Fruit fly (Drosophila melanogaster) whole organism, prepupa: ENCODE measurements around the gene CG13689.

Source experiments
- Blimp-1 ChIP-seq: fragments of 200-800 bp; sonication (Bioruptor generic); optimal IDR thresholded peaks from 3 replicates; lab custom pipeline; 2017; ENCODE audit warnings: missing biosample characterization, missing genetic modification characterization, mild to moderate bottlenecking, moderate library complexity, missing genetic modification reagents
- CG10631 ChIP-seq: fragments of 200-800 bp; sonication (Bioruptor generic); optimal IDR thresholded peaks from 2 replicates; lab custom pipeline; 2016; ENCODE audit warnings: missing biosample characterization, missing genetic modification characterization
- CG10669 ChIP-seq: fragments of 200-800 bp; sonication (Bioruptor generic); optimal IDR thresholded peaks from 3 replicates; lab custom pipeline; 2018; ENCODE audit warnings: missing biosample characterization, mild to moderate bottlenecking, missing genetic modification characterization, moderate library complexity
- CG11294 ChIP-seq: fragments of 200-800 bp; sonication (Bioruptor generic); IDR thresholded peaks from 2 replicates; pipeline ENCODE4 v1.3.6; 2022; ENCODE audit warnings: missing biosample characterization, missing genetic modification characterization
- CG11902 ChIP-seq: fragments of 200-800 bp; sonication (Bioruptor generic); optimal IDR thresholded peaks from 3 replicates; lab custom pipeline; 2016; ENCODE audit warnings: missing biosample characterization, missing genetic modification characterization
- CG15336 ChIP-seq: fragments of 200-800 bp; sonication (Bioruptor generic); IDR thresholded peaks from 2 replicates; pipeline ENCODE4 v1.3.6; 2022; ENCODE audit warnings: missing biosample characterization, missing genetic modification characterization
- CG1621 ChIP-seq: fragments of 200-800 bp; sonication (Bioruptor generic); optimal IDR thresholded peaks from 3 replicates; lab custom pipeline; 2018; ENCODE audit warnings: missing biosample characterization, mild to moderate bottlenecking, missing genetic modification characterization
- CG3032 ChIP-seq: fragments of 200-800 bp; optimal IDR thresholded peaks from 2 replicates; lab custom pipeline; 2019; ENCODE audit warnings: missing biosample characterization, mild to moderate bottlenecking, missing genetic modification characterization, moderate library complexity
- CG31627 ChIP-seq: fragments of 200-800 bp; sonication (Bioruptor generic); optimal IDR thresholded peaks from 3 replicates; lab custom pipeline; 2016; ENCODE audit warnings: missing biosample characterization, missing genetic modification characterization
- CG32006 ChIP-seq: fragments of 200-800 bp; sonication (Bioruptor generic); optimal IDR thresholded peaks from 3 replicates; lab custom pipeline; 2017; ENCODE audit warnings: missing biosample characterization, mild to moderate bottlenecking, missing genetic modification characterization
- CG34406 ChIP-seq: fragments of 200-800 bp; sonication (Bioruptor generic); optimal IDR thresholded peaks from 3 replicates; lab custom pipeline; 2016; ENCODE audit warnings: missing biosample characterization, missing genetic modification characterization
- CG3919 ChIP-seq: fragments of 200-800 bp; sonication (Bioruptor generic); optimal IDR thresholded peaks from 3 replicates; lab custom pipeline; 2016; ENCODE audit warnings: missing biosample characterization, missing genetic modification characterization
- CG6163 ChIP-seq: fragments of 200-800 bp; sonication (Bioruptor generic); IDR thresholded peaks from 3 replicates; pipeline ENCODE4 v1.3.6; 2022; ENCODE audit warnings: missing biosample characterization, missing genetic modification characterization
- CG6276 ChIP-seq: fragments of 200-800 bp; sonication (Bioruptor generic); optimal IDR thresholded peaks from 2 replicates; lab custom pipeline; 2017; ENCODE audit warnings: missing biosample characterization, mild to moderate bottlenecking, missing genetic modification characterization
- CG6792 ChIP-seq: fragments of 200-800 bp; sonication (Bioruptor generic); optimal IDR thresholded peaks from 3 replicates; lab custom pipeline; 2016; ENCODE audit warnings: missing biosample characterization, missing genetic modification characterization
- CG6808 ChIP-seq: fragments of 200-800 bp; sonication (Bioruptor generic); optimal IDR thresholded peaks from 3 replicates; lab custom pipeline; 2017; ENCODE audit warnings: missing biosample characterization, missing genetic modification characterization, mild to moderate bottlenecking, moderate library complexity, missing genetic modification reagents
- CG6854 ChIP-seq: fragments of 200-800 bp; sonication (Bioruptor generic); optimal IDR thresholded peaks from 2 replicates; lab custom pipeline; 2017; ENCODE audit warnings: missing biosample characterization, mild to moderate bottlenecking, missing genetic modification characterization
- CG7368 ChIP-seq: fragments of 200-800 bp; sonication (Bioruptor generic); optimal IDR thresholded peaks from 3 replicates; lab custom pipeline; 2016; ENCODE audit warnings: missing biosample characterization, missing genetic modification characterization
- CG8119 ChIP-seq: fragments of 200-800 bp; sonication (Bioruptor generic); IDR thresholded peaks from 3 replicates; pipeline ENCODE4 v1.3.6; 2022; ENCODE audit warnings: missing biosample characterization, missing genetic modification characterization
- CG8632 ChIP-seq: fragments of 200-800 bp; sonication (Bioruptor generic); optimal IDR thresholded peaks from 3 replicates; lab custom pipeline; 2016; ENCODE audit warnings: missing biosample characterization, missing genetic modification characterization
- CG9139 ChIP-seq: fragments of 200-800 bp; sonication (Bioruptor generic); optimal IDR thresholded peaks from 3 replicates; lab custom pipeline; 2017; ENCODE audit warnings: missing biosample characterization, mild to moderate bottlenecking, missing genetic modification characterization
- Eip78C ChIP-seq: fragments of 200-800 bp; sonication (Bioruptor generic); peaks from one replicate; lab custom pipeline; 2016; ENCODE audit warnings: missing biosample characterization, missing genetic modification characterization
- Eip93F ChIP-seq: fragments of 200-800 bp; sonication (Bioruptor generic); optimal IDR thresholded peaks from 2 replicates; lab custom pipeline; 2016; ENCODE audit warnings: missing biosample characterization, mild to moderate bottlenecking, missing genetic modification characterization
- Ets21C ChIP-seq: fragments of 200-800 bp; sonication (Bioruptor generic); optimal IDR thresholded peaks from 3 replicates; lab custom pipeline; 2016; ENCODE audit warnings: missing biosample characterization, missing genetic modification characterization
- Ets96B ChIP-seq: fragments of 200-800 bp; optimal IDR thresholded peaks from 2 replicates; lab custom pipeline; 2019; ENCODE audit warnings: missing biosample characterization, mild to moderate bottlenecking, missing genetic modification characterization, moderate library complexity
- Gug ChIP-seq: fragments of 200-800 bp; sonication (Bioruptor generic); IDR thresholded peaks from 2 replicates; pipeline ENCODE4 v1.3.6; 2022; ENCODE audit warnings: missing biosample characterization, missing genetic modification characterization
- Hr38 ChIP-seq: sonication (Bioruptor generic); optimal IDR thresholded peaks from 2 replicates; lab custom pipeline; 2016; ENCODE audit warnings: missing biosample characterization, missing genetic modification characterization
- Hr39 ChIP-seq: fragments of 200-800 bp; sonication (Bioruptor generic); optimal IDR thresholded peaks from 2 replicates; lab custom pipeline; 2016; ENCODE audit warnings: missing biosample characterization, missing genetic modification characterization
- Hr4 ChIP-seq: fragments of 200-800 bp; sonication (Bioruptor generic); optimal IDR thresholded peaks from 3 replicates; lab custom pipeline; 2016; ENCODE audit warnings: missing biosample characterization, missing genetic modification characterization
- Lpt ChIP-seq: fragments of 200-800 bp; sonication (Bioruptor generic); optimal IDR thresholded peaks from 3 replicates; lab custom pipeline; 2016; ENCODE audit warnings: missing biosample characterization, missing genetic modification characterization
- Met ChIP-seq: fragments of 200-800 bp; sonication (Bioruptor generic); optimal IDR thresholded peaks from 3 replicates; lab custom pipeline; 2016; ENCODE audit warnings: missing biosample characterization, missing genetic modification characterization
- OdsH ChIP-seq: fragments of 200-800 bp; sonication (Bioruptor generic); optimal IDR thresholded peaks from 3 replicates; lab custom pipeline; 2016; ENCODE audit warnings: missing biosample characterization, missing genetic modification characterization
- Smox ChIP-seq: fragments of 200-800 bp; sonication (Bioruptor generic); optimal IDR thresholded peaks from 3 replicates; lab custom pipeline; 2016; ENCODE audit warnings: missing biosample characterization, missing genetic modification characterization
- Sox14 ChIP-seq: fragments of 200-800 bp; sonication (Bioruptor generic); optimal IDR thresholded peaks from 3 replicates; lab custom pipeline; 2016; ENCODE audit warnings: missing biosample characterization, missing genetic modification characterization
- Sox15 ChIP-seq: fragments of 200-800 bp; sonication (Bioruptor generic); optimal IDR thresholded peaks from 3 replicates; lab custom pipeline; 2016; ENCODE audit warnings: missing biosample characterization, missing genetic modification characterization
- achi ChIP-seq: fragments of 200-800 bp; sonication (Bioruptor generic); optimal IDR thresholded peaks from 3 replicates; lab custom pipeline; 2016; ENCODE audit warnings: missing biosample characterization, missing genetic modification characterization
- acj6 ChIP-seq: fragments of 200-800 bp; sonication (Bioruptor generic); optimal IDR thresholded peaks from 3 replicates; lab custom pipeline; 2016; ENCODE audit warnings: missing biosample characterization, missing genetic modification characterization
- cyc ChIP-seq: fragments of 200-800 bp; sonication (Bioruptor generic); optimal IDR thresholded peaks from 3 replicates; lab custom pipeline; 2016; ENCODE audit warnings: missing biosample characterization, missing genetic modification characterization
- dac ChIP-seq: fragments of 200-800 bp; sonication (Bioruptor generic); optimal IDR thresholded peaks from 2 replicates; lab custom pipeline; 2017; ENCODE audit warnings: missing biosample characterization, mild to moderate bottlenecking, missing genetic modification characterization
- dsx ChIP-seq: fragments of 200-800 bp; optimal IDR thresholded peaks from 3 replicates; lab custom pipeline; 2019; ENCODE audit warnings: missing biosample characterization, mild to moderate bottlenecking, missing genetic modification characterization, moderate library complexity; ENCODE audit not compliant: poor library complexity, severe bottlenecking
- eg ChIP-seq: fragments of 200-800 bp; sonication (Bioruptor generic); IDR thresholded peaks from 3 replicates; pipeline ENCODE4 v1.3.6; 2022; ENCODE audit warnings: missing biosample characterization, missing genetic modification characterization
- esn ChIP-seq: fragments of 200-800 bp; sonication (Bioruptor generic); optimal IDR thresholded peaks from 2 replicates; lab custom pipeline; 2016; ENCODE audit warnings: missing biosample characterization, mild to moderate bottlenecking, missing genetic modification characterization, moderate library complexity
- fd59A ChIP-seq: fragments of 200-800 bp; sonication (Bioruptor generic); optimal IDR thresholded peaks from 2 replicates; lab custom pipeline; 2017; ENCODE audit warnings: missing biosample characterization, mild to moderate bottlenecking, missing genetic modification characterization, missing genetic modification reagents
- fd85E ChIP-seq: fragments of 200-800 bp; sonication (Bioruptor generic); optimal IDR thresholded peaks from 3 replicates; lab custom pipeline; 2016; ENCODE audit warnings: missing biosample characterization, missing genetic modification characterization
- fkh ChIP-seq: fragments of 200-800 bp; sonication (Bioruptor generic); optimal IDR thresholded peaks from 3 replicates; lab custom pipeline; 2017; ENCODE audit warnings: missing biosample characterization, mild to moderate bottlenecking, missing genetic modification characterization, moderate library complexity
- lz ChIP-seq: fragments of 200-800 bp; sonication (Bioruptor generic); optimal IDR thresholded peaks from 3 replicates; lab custom pipeline; 2016; ENCODE audit warnings: missing biosample characterization, missing genetic modification characterization
- pdm3 ChIP-seq: fragments of 200-800 bp; sonication (Bioruptor generic); optimal IDR thresholded peaks from 3 replicates; lab custom pipeline; 2016; ENCODE audit warnings: missing biosample characterization, missing genetic modification characterization
- salr ChIP-seq, 2 experiments: fragments of 200-800 bp; sonication (Bioruptor generic); optimal IDR thresholded peaks; 3 replicates each; lab custom pipeline; 2016 to 2018; ENCODE audit warnings: missing biosample characterization in 2 of 2, missing genetic modification characterization in 2 of 2, mild to moderate bottlenecking in 1 of 2
- spab ChIP-seq: fragments of 200-800 bp; sonication (Bioruptor generic); optimal IDR thresholded peaks from 2 replicates; lab custom pipeline; 2017; ENCODE audit warnings: missing biosample characterization, mild to moderate bottlenecking, missing genetic modification characterization, missing genetic modification reagents
- ss ChIP-seq, 2 experiments: fragments of 200-800 bp; sonication (Bioruptor generic); optimal IDR thresholded peaks; 2 replicates in 1 of 2; 3 replicates in 1 of 2; lab custom pipeline; 2017 to 2018; ENCODE audit warnings: mild to moderate bottlenecking in 2 of 2, missing biosample characterization in 2 of 2, missing genetic modification characterization in 2 of 2, moderate library complexity in 1 of 2
- svp ChIP-seq: fragments of 200-800 bp; sonication (Bioruptor generic); peaks from one replicate; lab custom pipeline; 2016; ENCODE audit warnings: missing biosample characterization, missing genetic modification characterization
- topi ChIP-seq: fragments of 200-800 bp; sonication (Bioruptor generic); optimal IDR thresholded peaks from 3 replicates; lab custom pipeline; 2016; ENCODE audit warnings: missing biosample characterization, missing genetic modification characterization
- vri ChIP-seq: fragments of 200-800 bp; sonication (Bioruptor generic); optimal IDR thresholded peaks from 3 replicates; lab custom pipeline; 2016; ENCODE audit warnings: missing biosample characterization, mild to moderate bottlenecking, missing genetic modification characterization

The CG13689 gene

DNA sequence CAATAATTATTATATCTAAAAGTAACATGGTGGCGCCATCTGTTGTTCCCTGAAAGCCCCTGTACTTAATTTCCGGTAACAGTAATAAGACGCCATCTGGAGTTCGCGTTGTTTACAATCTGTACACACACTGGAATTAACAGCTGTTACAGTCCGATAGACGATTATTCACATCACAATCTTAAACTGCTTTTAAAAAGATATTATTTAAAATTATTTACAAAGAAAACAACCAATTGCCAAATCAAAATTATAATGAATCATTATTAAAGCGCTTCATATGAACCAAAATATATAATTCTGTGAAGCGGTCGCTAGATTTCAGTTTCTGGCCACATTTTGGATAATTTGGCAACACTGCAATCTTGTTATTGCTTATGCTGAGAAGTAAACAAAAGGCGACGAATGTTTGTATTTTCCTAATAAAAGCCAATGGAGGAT lies at the start of gene CG13689:
Gene CG13689, plus strand, starts transcription at position 375 of the 441 bp plus-strand sequence.
- TF ChIP-seq achi (GFP tag; lab: Kevin White, UChicago), result no peak
- TF ChIP-seq Hr4, result peak; percentile 58
- peak; percentile 34 for TF ChIP-seq OdsH
- no peak for TF ChIP-seq salr (GFP tag; optimal IDR thresholded peaks at IDR 0.05; lab: Kevin White, UChicago)
- TF ChIP-seq CG10631 (GFP tag; lab: Kevin White, UChicago), result peak; percentile 46
- no peak for TF ChIP-seq CG7368 (GFP tag; lab: Kevin White, UChicago)
- peak; percentile 90 for TF ChIP-seq fkh (GFP tag; lab: Kevin White, UChicago)
- peak; percentile 51 for TF ChIP-seq Hr39 (GFP tag; lab: Kevin White, UChicago)
- no peak for TF ChIP-seq fd59A (GFP tag; lab: Kevin White, UChicago)
- no peak for TF ChIP-seq Blimp-1 (GFP tag; lab: Kevin White, UChicago)
- no peak for TF ChIP-seq dsx (GFP tag; lab: Kevin White, UChicago)
- no peak for TF ChIP-seq CG32006 (GFP tag; lab: Kevin White, UChicago)
- no peak for TF ChIP-seq CG11294
- no peak for TF ChIP-seq Gug (GFP tag; lab: Robert Waterston, UW)
- TF ChIP-seq lz (GFP tag; lab: Kevin White, UChicago), result peak; percentile 44
- TF ChIP-seq esn (GFP tag; lab: Kevin White, UChicago), result peak; percentile 60
- TF ChIP-seq CG34406 (GFP tag; lab: Kevin White, UChicago), result no peak
- TF ChIP-seq topi (GFP tag; lab: Kevin White, UChicago), result peak; percentile 28
- TF ChIP-seq CG1621 (tag; lab: Kevin White, UChicago), result no peak
- no peak for TF ChIP-seq Hr38
- TF ChIP-seq CG8632 (GFP tag; lab: Kevin White, UChicago), result no peak
- no peak for TF ChIP-seq Eip93F (GFP tag; lab: Kevin White, UChicago)
- TF ChIP-seq ss (GFP tag; optimal IDR thresholded peaks at IDR 0.05; lab: Kevin White, UChicago), result no peak
- TF ChIP-seq CG6808 (GFP tag; lab: Kevin White, UChicago), result no peak
- peak; percentile 61 for TF ChIP-seq svp (GFP tag; lab: Kevin White, UChicago)
- TF ChIP-seq Ets96B (tag; lab: Kevin White, UChicago), result no peak
- TF ChIP-seq CG8119 (GFP tag; lab: Robert Waterston, UW), result no peak
- peak; percentile 82 for TF ChIP-seq Eip78C (GFP tag; lab: Kevin White, UChicago)
- no peak for TF ChIP-seq CG3032 (tag; lab: Kevin White, UChicago)
- peak; percentile 17 for TF ChIP-seq Smox (GFP tag; lab: Kevin White, UChicago)
- no peak for TF ChIP-seq Sox15
- TF ChIP-seq Met (GFP tag; lab: Kevin White, UChicago), result peak; percentile 53
- TF ChIP-seq fd85E (GFP tag; lab: Kevin White, UChicago), result no peak
- TF ChIP-seq CG6792 (GFP tag; lab: Kevin White, UChicago), result peak; percentile 10
- TF ChIP-seq vri (GFP tag; lab: Kevin White, UChicago), result no peak
- no peak for TF ChIP-seq dac (GFP tag; lab: Kevin White, UChicago)
- TF ChIP-seq Ets21C (GFP tag; lab: Kevin White, UChicago), result no peak
- TF ChIP-seq cyc (GFP tag; lab: Kevin White, UChicago), result peak; percentile 45
- TF ChIP-seq CG6163 (GFP tag; lab: Robert Waterston, UW), result no peak
- TF ChIP-seq spab (GFP tag; lab: Kevin White, UChicago), result no peak
- TF ChIP-seq CG9139, result no peak
- TF ChIP-seq CG10669 (GFP tag; lab: Kevin White, UChicago), result no peak
- TF ChIP-seq CG11902 (GFP tag; lab: Kevin White, UChicago), result no peak
- no peak for TF ChIP-seq CG6276 (GFP tag; lab: Kevin White, UChicago)
- peak; percentile 56 for TF ChIP-seq pdm3 (GFP tag; lab: Kevin White, UChicago)
- no peak for TF ChIP-seq eg (GFP tag; lab: Robert Waterston, UW)
- no peak for TF ChIP-seq CG6854 (GFP tag; lab: Kevin White, UChicago)
- TF ChIP-seq Lpt (GFP tag; lab: Kevin White, UChicago), result no peak
- peak; percentile 46 for TF ChIP-seq Sox14 (GFP tag; lab: Kevin White, UChicago)
- TF ChIP-seq CG3919 (GFP tag; lab: Kevin White, UChicago), result peak; percentile 27
- TF ChIP-seq acj6 (GFP tag; lab: Kevin White, UChicago), result peak; percentile 31
- TF ChIP-seq CG15336 (GFP tag; lab: Robert Waterston, UW), result no peak
- TF ChIP-seq CG31627 (GFP tag; lab: Kevin White, UChicago), result peak; percentile 56
